Worm (Caenorhabditis elegans): ENCODE measurements around the gene Y81G3A.6.
"Not testable (repeated sequence)": the region's sequence is repeated elsewhere in the genome, so short reads cannot be mapped to it uniquely, and the experiment has no call there.

Y81G3A.6 gene

ce11 chrII:13053443-13053842 lies 28.9 kb downstream of the Y81G3A.6 start:
- TF ChIP-seq lir-3 (tag; optimal IDR thresholded peaks at IDR 0.05) (no peak), nhr-6 (tag; optimal IDR thresholded peaks at IDR 0.05) (no peak), lin-13 (GFP tag; optimal IDR thresholded peaks at IDR 0.05) (no peak)

ce11 chrII:13050050-13050449 lies 32.3 kb downstream of the Y81G3A.6 start:
- TF ChIP-seq egl-43 (GFP tag; IDR thresholded peaks at IDR 0.05) (0 out of 2 replicates have a peak, but pooled peaks have one; percentile 7), Y75B8A.6 (GFP tag; IDR thresholded peaks at IDR 0.05) (0 out of 2 replicates have a peak, but pooled peaks have one; percentile 12), snpc-1.2 (GFP tag; IDR thresholded peaks at IDR 0.05) (0 out of 2 replicates have a peak, but pooled peaks have one; percentile 29), set-16 (GFP tag; IDR thresholded peaks at IDR 0.05) (peak; percentile 71), ceh-62 (tag; optimal IDR thresholded peaks at IDR 0.05) (no peak), ZK337.2 (GFP tag; IDR thresholded peaks at IDR 0.05) (no peak), fkh-10 (GFP tag; optimal IDR thresholded peaks at IDR 0.05) (no peak), F26F4.8 (GFP tag; conservative IDR thresholded peaks at IDR 0.05) (0 out of 2 replicates have a peak, but pooled peaks have one; percentile 25)

DNA sequence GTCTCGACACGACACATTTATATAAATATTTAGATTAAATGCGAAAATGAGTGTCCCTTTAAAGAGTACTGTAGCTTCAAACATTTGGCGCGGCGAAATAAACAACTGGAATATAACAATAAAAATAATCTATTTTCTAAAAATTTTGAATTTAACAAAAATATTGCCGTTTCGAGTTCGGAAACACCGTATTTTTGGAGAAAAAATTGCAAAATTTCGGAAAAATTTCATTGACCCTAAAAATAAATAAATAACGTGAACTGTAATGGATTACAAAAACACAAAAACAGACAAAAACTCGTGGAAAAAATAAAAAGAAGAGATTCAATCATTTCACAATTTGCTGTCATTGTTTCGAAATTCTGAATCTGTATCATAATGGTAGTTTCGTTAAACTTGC lies 34.7 kb downstream of the Y81G3A.6 start, which contains the start of gene F42G4.2:
TSS of gene F42G4.2 (plus strand) at position 301 of the 400 bp plus-strand sequence.
- not testable (repeated sequence) for TF ChIP-seq gei-8 (GFP tag; optimal IDR thresholded peaks at IDR 0.05); ctbp-1 (GFP tag; IDR thresholded peaks at IDR 0.05); ztf-7 (tag; optimal IDR thresholded peaks at IDR 0.05)

ce11 chrII:13047106-13047505 lies 35.2 kb downstream of the Y81G3A.6 start, which contains the start of gene F42G4.7:
Gene F42G4.7 (minus strand): TSS chrII:13047290.
- TF ChIP-seq ceh-28 (tag; optimal IDR thresholded peaks at IDR 0.05), result peak; percentile 63

DNA sequence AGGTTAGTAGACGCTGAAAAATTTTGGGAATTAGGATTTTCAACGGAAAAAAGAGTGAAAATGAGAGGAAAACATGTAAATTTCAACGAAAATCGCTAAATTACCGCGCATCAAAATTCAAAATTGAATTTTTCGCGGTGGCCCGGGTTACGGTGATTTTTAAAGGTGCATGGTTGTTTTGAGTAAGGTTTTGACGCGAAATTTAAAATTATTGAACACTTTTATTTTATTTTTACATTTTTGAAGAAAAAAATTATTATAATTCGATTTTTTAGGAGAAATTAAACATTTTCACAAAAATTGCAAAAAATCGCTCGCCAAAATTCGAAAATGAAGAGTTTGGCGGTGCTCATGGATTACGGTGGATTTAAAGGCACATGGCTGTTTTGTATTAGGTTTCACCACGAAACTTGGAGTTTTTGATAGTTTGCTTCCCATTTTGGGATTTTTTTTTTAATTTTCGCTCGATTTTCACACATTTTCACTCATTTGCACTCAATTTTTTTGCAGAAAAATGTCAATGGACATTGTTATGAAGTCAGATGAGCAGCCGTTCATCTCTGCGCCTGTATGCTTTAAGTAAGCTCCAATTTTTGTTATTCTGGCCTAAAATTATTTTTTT lies 38.8 kb downstream of the Y81G3A.6 start, which contains the start of gene puf-6:
TSS of gene puf-6 (minus strand) at position 13 of the 622 bp plus-strand sequence.
- peak; percentile 48 for TF ChIP-seq lin-38 (GFP tag; IDR thresholded peaks at IDR 0.05)

- TF ChIP-seq lin-38 (GFP tag; IDR thresholded peaks at IDR 0.05), result peak; percentile 80
These were observed 43.2 kb downstream of the Y81G3A.6 start for ce11 chrII:13039141-13039540.

- TF ChIP-seq hmg-1.1 (GFP tag; IDR thresholded peaks at IDR 0.05) (0 out of 2 replicates have a peak, but pooled peaks have one; percentile 18), T20F7.1 (GFP tag; optimal IDR thresholded peaks at IDR 0.05) (no peak), mes-2 (tag; optimal IDR thresholded peaks at IDR 0.05; ENCODE audit: poor library complexity, severe bottlenecking) (peak; percentile 51), lsy-2 (tag; optimal IDR thresholded peaks at IDR 0.05) (peak in 1 of 2 experiments; percentile 36), set-16 (GFP tag; IDR thresholded peaks at IDR 0.05) (no peak), hlh-11 (tag; optimal IDR thresholded peaks at IDR 0.05) (peak; percentile 18), ZK546.5 (tag; optimal IDR thresholded peaks at IDR 0.05) (no peak), mxl-3 (GFP tag; optimal IDR thresholded peaks at IDR 0.05) (peak; percentile 67), aly-2 (tag; optimal IDR thresholded peaks at IDR 0.05) (no peak), aha-1 (tag) (peak; percentile 26), egl-43 (GFP tag; IDR thresholded peaks at IDR 0.05) (no peak), jun-1 (tag; optimal IDR thresholded peaks at IDR 0.05) (no peak), rbr-2 (tag; optimal IDR thresholded peaks at IDR 0.05) (no peak), ceh-32 (tag; optimal IDR thresholded peaks at IDR 0.05; ENCODE audit: poor library complexity) (no peak), lin-13 (GFP tag; optimal IDR thresholded peaks at IDR 0.05) (no peak), hif-1 (tag; optimal IDR thresholded peaks at IDR 0.05) (peak in 1 of 2 experiments; percentile 16), lin-38 (GFP tag; IDR thresholded peaks at IDR 0.05) (peak; percentile 84), dpl-1 (GFP tag; optimal IDR thresholded peaks at IDR 0.05) (peak; percentile 8), mep-1 (tag; optimal IDR thresholded peaks at IDR 0.05) (peak; percentile 28)
These were observed 45.6 kb downstream of the Y81G3A.6 start, which contains the start of gene F18A11.3 for ce11 chrII:13036717-13037116. Gene F18A11.3 (minus strand): TSS chrII:13036841.
